Worm (Caenorhabditis elegans) whole organism, L3 larva: Measurements from ENCODE around the gene F13D12.8.

Source experiments
- ZK546.5 ChIP-seq: sonication (generic microtip); optimal IDR thresholded peaks from 2 replicates; lab custom pipeline; 2017; ENCODE audit warnings: missing biosample characterization, missing genetic modification characterization
- aly-2 ChIP-seq: fragments of 150-350 bp; optimal IDR thresholded peaks from 2 replicates; lab custom pipeline; 2014; ENCODE audit warnings: missing biosample characterization, missing genetic modification characterization
- ceh-16 ChIP-seq: sonication (generic microtip); optimal IDR thresholded peaks from 2 replicates; lab custom pipeline; 2017; ENCODE audit warnings: missing biosample characterization, missing genetic modification characterization
- ceh-28 ChIP-seq: fragments of 150-350 bp; optimal IDR thresholded peaks from 2 replicates; lab custom pipeline; 2014; ENCODE audit warnings: missing biosample characterization, missing genetic modification reagents, missing genetic modification characterization
- ceh-82 ChIP-seq: fragments of 150-350 bp; optimal IDR thresholded peaks from 2 replicates; lab custom pipeline; 2014; ENCODE audit warnings: missing biosample characterization, missing genetic modification characterization
- egl-27 ChIP-seq: sonication (generic microtip); optimal IDR thresholded peaks from 4 replicates; lab custom pipeline; 2017; ENCODE audit warnings: missing biosample characterization, missing genetic modification reagents, missing genetic modification characterization
- egl-5 ChIP-seq: fragments of 150-350 bp; optimal IDR thresholded peaks from 2 replicates; lab custom pipeline; 2017; ENCODE audit warnings: missing biosample characterization, missing genetic modification reagents, missing genetic modification characterization, inconsistent platforms
- elt-1 ChIP-seq: fragments of 150-350 bp; optimal IDR thresholded peaks from 2 replicates; lab custom pipeline; 2014; ENCODE audit warnings: missing biosample characterization, missing genetic modification characterization
- elt-2 ChIP-seq: sonication (generic microtip); optimal IDR thresholded peaks from 2 replicates; lab custom pipeline; 2016; ENCODE audit warnings: missing genetic modification reagents, mild to moderate bottlenecking, missing genetic modification characterization, missing compliant biosample characterization
- elt-3 ChIP-seq, 3 experiments: fragments of 150-350 bp in 1 of 3; sonication (generic microtip) in 2 of 3; optimal IDR thresholded peaks; 2 replicates in 2 of 3; 4 replicates in 1 of 3; lab custom pipeline; 2014 to 2017; ENCODE audit warnings: missing biosample characterization in 3 of 3, missing genetic modification characterization in 3 of 3
- eor-1 ChIP-seq, 2 experiments: fragments of 150-350 bp; optimal IDR thresholded peaks; 2 replicates each; lab custom pipeline; 2014 to 2018; ENCODE audit warnings: missing biosample characterization in 2 of 2, missing genetic modification characterization in 2 of 2
- fkh-10 ChIP-seq: sonication (generic microtip); optimal IDR thresholded peaks from 2 replicates; lab custom pipeline; 2017; ENCODE audit warnings: missing biosample characterization, missing genetic modification reagents, missing genetic modification characterization
- hmg-11 ChIP-seq: sonication (generic microtip); optimal IDR thresholded peaks from 2 replicates; lab custom pipeline; 2016; ENCODE audit warnings: missing genetic modification characterization, missing compliant biosample characterization
- jun-1 ChIP-seq: fragments of 150-350 bp; optimal IDR thresholded peaks from 2 replicates; lab custom pipeline; 2014; ENCODE audit warnings: missing biosample characterization, missing genetic modification reagents, missing genetic modification characterization
- lin-15B ChIP-seq: fragments of 150-350 bp; optimal IDR thresholded peaks from 2 replicates; lab custom pipeline; 2014; ENCODE audit warnings: missing biosample characterization, missing genetic modification characterization
- lsy-12 ChIP-seq: sonication (generic microtip); optimal IDR thresholded peaks from 2 replicates; lab custom pipeline; 2016; ENCODE audit warnings: mild to moderate bottlenecking, missing genetic modification characterization, missing compliant biosample characterization
- mdl-1 ChIP-seq: fragments of 150-350 bp; optimal IDR thresholded peaks from 2 replicates; lab custom pipeline; 2014; ENCODE audit warnings: missing biosample characterization, missing genetic modification characterization
- mml-1 ChIP-seq: fragments of 150-350 bp; sonication (generic microtip); optimal IDR thresholded peaks from 3 replicates; lab custom pipeline; 2014; ENCODE audit warnings: missing biosample characterization, missing genetic modification characterization
- nfya-1 ChIP-seq: sonication (generic microtip); optimal IDR thresholded peaks from 2 replicates; lab custom pipeline; 2017; ENCODE audit warnings: missing genetic modification characterization, mild to moderate bottlenecking, missing compliant biosample characterization, antibody characterized with exemption, moderate library complexity; ENCODE audit not compliant: insufficient read depth
- nhr-11 ChIP-seq: fragments of 150-350 bp; optimal IDR thresholded peaks from 2 replicates; lab custom pipeline; 2014; ENCODE audit warnings: missing biosample characterization, missing genetic modification characterization
- nhr-23 ChIP-seq: fragments of 150-350 bp; optimal IDR thresholded peaks from 2 replicates; lab custom pipeline; 2014; ENCODE audit warnings: missing biosample characterization, missing genetic modification reagents, missing genetic modification characterization
- nhr-237 ChIP-seq: fragments of 150-350 bp; optimal IDR thresholded peaks from 2 replicates; lab custom pipeline; 2014; ENCODE audit warnings: missing biosample characterization, missing genetic modification characterization
- nhr-25 ChIP-seq: sonication (generic microtip); optimal IDR thresholded peaks from 2 replicates; lab custom pipeline; 2017; ENCODE audit warnings: missing biosample characterization, missing genetic modification characterization
- nhr-28 ChIP-seq: fragments of 150-350 bp; optimal IDR thresholded peaks from 2 replicates; lab custom pipeline; 2014; ENCODE audit warnings: missing biosample characterization, missing genetic modification characterization
- nhr-67 ChIP-seq: fragments of 150-350 bp; optimal IDR thresholded peaks from 2 replicates; lab custom pipeline; 2014; ENCODE audit warnings: missing biosample characterization, missing genetic modification characterization
- pha-4 ChIP-seq: fragments of 150-350 bp; optimal IDR thresholded peaks from 2 replicates; lab custom pipeline; 2014; ENCODE audit warnings: missing biosample characterization, missing genetic modification reagents, missing genetic modification characterization
- pqm-1 ChIP-seq: fragments of 150-350 bp; optimal IDR thresholded peaks from 2 replicates; lab custom pipeline; 2017; ENCODE audit warnings: missing biosample characterization, missing genetic modification characterization, inconsistent platforms
- sea-2 ChIP-seq: fragments of 150-350 bp; sonication (generic microtip); optimal IDR thresholded peaks from 4 replicates; lab custom pipeline; 2014; ENCODE audit warnings: missing biosample characterization, missing genetic modification reagents, missing genetic modification characterization
- skn-1 ChIP-seq: fragments of 150-350 bp; optimal IDR thresholded peaks from 2 replicates; lab custom pipeline; 2014; ENCODE audit warnings: missing biosample characterization, missing genetic modification characterization
- snpc-4 ChIP-seq: fragments of 150-350 bp; optimal IDR thresholded peaks from 2 replicates; lab custom pipeline; 2014; ENCODE audit warnings: missing biosample characterization, missing genetic modification characterization
- tbx-2 ChIP-seq: sonication (generic microtip); optimal IDR thresholded peaks from 2 replicates; lab custom pipeline; 2016; ENCODE audit warnings: mild to moderate bottlenecking, missing genetic modification characterization, missing compliant biosample characterization
- unc-39 ChIP-seq: sonication (generic microtip); optimal IDR thresholded peaks from 4 replicates; lab custom pipeline; 2017; ENCODE audit warnings: missing biosample characterization, missing genetic modification characterization
- unc-62 ChIP-seq: fragments of 150-350 bp; sonication (generic microtip); optimal IDR thresholded peaks from 4 replicates; lab custom pipeline; 2014; ENCODE audit warnings: missing biosample characterization, missing genetic modification reagents, missing genetic modification characterization
- zag-1 ChIP-seq: fragments of 150-350 bp; optimal IDR thresholded peaks from 2 replicates; lab custom pipeline; 2014; ENCODE audit warnings: missing biosample characterization, missing genetic modification characterization
- ztf-4 ChIP-seq: fragments of 150-350 bp; optimal IDR thresholded peaks from 2 replicates; lab custom pipeline; 2014; ENCODE audit warnings: missing biosample characterization, missing genetic modification characterization

Gene F13D12.8

DNA sequence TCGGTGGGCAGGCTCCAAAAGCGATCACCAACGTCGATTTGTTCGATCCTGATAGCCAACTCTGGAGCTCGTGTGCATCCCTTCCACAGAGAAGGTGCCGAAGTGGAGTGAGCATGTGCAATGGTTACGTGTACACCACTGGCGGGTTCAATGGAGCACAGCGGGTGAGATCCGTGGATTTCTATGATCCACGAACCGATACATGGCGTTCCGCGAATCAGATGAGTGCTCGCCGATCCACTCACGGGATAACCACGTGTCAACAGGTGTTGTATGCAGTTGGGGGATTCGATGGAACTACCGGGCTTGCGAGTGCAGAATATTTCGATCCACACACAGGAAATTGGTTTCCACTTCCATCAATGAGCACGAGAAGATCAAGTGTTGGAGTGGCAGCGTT lies 41.5 kb downstream of the F13D12.8 start:
- TF ChIP-seq elt-1 (no peak), nhr-28 (no peak), aly-2 (tag; lab: Kevin White, UChicago) (no peak), hmg-11 (no peak), ZK546.5 (tag; lab: Kevin White, UChicago) (no peak), lsy-12 (tag; lab: Kevin White, UChicago) (no peak), zag-1 (tag; lab: Kevin White, UChicago) (no peak), snpc-4 (tag; lab: Kevin White, UChicago) (no peak), ceh-28 (no peak), egl-27 (tag; lab: Kevin White, UChicago) (no peak), nhr-23 (no peak), jun-1 (tag; lab: Kevin White, UChicago) (no peak), fkh-10 (GFP tag; lab: Kevin White, UChicago) (no peak), sea-2 (GFP tag; lab: Kevin White, UChicago) (no peak)

- TF ChIP-seq egl-5 (tag; lab: Kevin White, UChicago), result no peak
- no peak for TF ChIP-seq elt-2
- TF ChIP-seq tbx-2 (tag; lab: Kevin White, UChicago), result no peak
- no peak for TF ChIP-seq zag-1 (tag; lab: Kevin White, UChicago)
- no peak for TF ChIP-seq nhr-11 (tag; lab: Kevin White, UChicago)
- no peak for TF ChIP-seq pqm-1 (tag; lab: Kevin White, UChicago)
- TF ChIP-seq snpc-4 (tag; lab: Kevin White, UChicago), result no peak
- no peak for TF ChIP-seq mdl-1
- no peak for TF ChIP-seq unc-39 (tag; lab: Kevin White, UChicago)
- TF ChIP-seq jun-1 (tag; lab: Kevin White, UChicago), result no peak
- TF ChIP-seq eor-1 (tag; optimal IDR thresholded peaks at IDR 0.05; lab: Kevin White, UChicago), result no peak
- TF ChIP-seq pha-4 (tag; lab: Kevin White, UChicago), result no peak
- TF ChIP-seq egl-27 (tag; lab: Kevin White, UChicago), result no peak
- TF ChIP-seq nhr-25 (tag; lab: Kevin White, UChicago), result no peak
- no peak for TF ChIP-seq skn-1 (tag; lab: Kevin White, UChicago)
- no peak for TF ChIP-seq ZK546.5 (tag; lab: Kevin White, UChicago)
Observed at ce11 chrII:11689941-11690340, 42.5 kb downstream of the F13D12.8 start.

ce11 chrII:11688643-11689042 lies 43.8 kb downstream of the F13D12.8 start, which contains the start of gene kel-1:
Gene kel-1 (plus strand): TSS chrII:11688943.
- TF ChIP-seq snpc-4 (tag; lab: Kevin White, UChicago) (no peak), lin-15B (tag; lab: Kevin White, UChicago) (no peak), nhr-23 (no peak), nhr-67 (tag; lab: Kevin White, UChicago) (no peak), mml-1 (tag; lab: Kevin White, UChicago) (no peak), jun-1 (tag; lab: Kevin White, UChicago) (no peak), ztf-4 (tag; lab: Kevin White, UChicago) (no peak), ceh-82 (tag; lab: Kevin White, UChicago) (no peak), hmg-11 (no peak), nfya-1 (tag; lab: Kevin White, UChicago) (no peak), egl-5 (tag; lab: Kevin White, UChicago) (no peak), unc-62 (GFP tag; lab: Kevin White, UChicago) (no peak)
- TF ChIP-seq, all 47 proteins: peak for 0

ce11 chrII:11688011-11688410 lies 44.4 kb downstream of the F13D12.8 start:
- peak; percentile 29 for TF ChIP-seq hmg-11
- no peak for TF ChIP-seq ceh-16 (tag; lab: Kevin White, UChicago)
- TF ChIP-seq elt-3 (tag; optimal IDR thresholded peaks at IDR 0.05; lab: Kevin White, UChicago), result no peak
- TF ChIP-seq pha-4 (tag; lab: Kevin White, UChicago), result peak; percentile 15

ce11 chrII:11685177-11685576 lies 47.2 kb downstream of the F13D12.8 start, which contains the start of gene C47D12.5:
Gene C47D12.5 (minus strand): TSS chrII:11685277.
- TF ChIP-seq tbx-2 (tag; lab: Kevin White, UChicago) (no peak), lin-15B (tag; lab: Kevin White, UChicago) (no peak), elt-2 (no peak), nhr-237 (no peak), nhr-28 (no peak), nhr-11 (tag; lab: Kevin White, UChicago) (no peak)
- TF ChIP-seq, all 47 proteins: peak for 0
